Worm (Caenorhabditis elegans) whole organism, L1 larva: ENCODE data around the gene Y55F3AR.2.
A peak's percentile ranks its signal among the peaks of the same experiment; 100 is the strongest.

Experiments used
- C16A3.4 ChIP-seq: fragments of 150-350 bp; optimal IDR thresholded peaks from 2 replicates; lab custom pipeline; 2014; ENCODE audit warnings: missing biosample characterization, missing genetic modification characterization
- C34B4.2 ChIP-seq: sonication (generic microtip); optimal IDR thresholded peaks from 2 replicates; lab custom pipeline; 2017; ENCODE audit warnings: mild to moderate bottlenecking, missing genetic modification characterization, missing compliant biosample characterization
- F16B12.6 ChIP-seq: fragments of 150-350 bp; optimal IDR thresholded peaks from 2 replicates; lab custom pipeline; 2014; ENCODE audit warnings: missing biosample characterization, missing genetic modification characterization
- alr-1 ChIP-seq: fragments of 200-800 bp; sonication (Bioruptor generic); optimal IDR thresholded peaks from 2 replicates; lab custom pipeline; 2018; ENCODE audit warnings: borderline replicate concordance, mild to moderate bottlenecking, missing genetic modification characterization, missing compliant biosample characterization
- aly-2 ChIP-seq: fragments of 150-350 bp; optimal IDR thresholded peaks from 2 replicates; lab custom pipeline; 2014; ENCODE audit warnings: missing biosample characterization, missing genetic modification characterization
- blmp-1 ChIP-seq: fragments of 150-350 bp; optimal IDR thresholded peaks from 2 replicates; lab custom pipeline; 2014; ENCODE audit warnings: missing biosample characterization, missing genetic modification characterization
- ceh-63 ChIP-seq: fragments of 200-800 bp; sonication (Bioruptor generic); optimal IDR thresholded peaks from 2 replicates; lab custom pipeline; 2018; ENCODE audit warnings: mild to moderate bottlenecking, missing genetic modification characterization, missing compliant biosample characterization
- ceh-8 ChIP-seq: fragments of 200-800 bp; sonication (Bioruptor generic); optimal IDR thresholded peaks from 2 replicates; lab custom pipeline; 2018; ENCODE audit warnings: mild to moderate bottlenecking, missing genetic modification characterization, moderate library complexity, missing compliant biosample characterization
- ceh-82 ChIP-seq, 3 experiments: fragments of 150-350 bp in 1 of 3; sonication (generic microtip) in 2 of 3; optimal IDR thresholded peaks; 2 replicates each; lab custom pipeline; 2014 to 2017; ENCODE audit warnings: missing biosample characterization in 3 of 3, missing genetic modification characterization in 3 of 3
- dsc-1 ChIP-seq: sonication (generic microtip); optimal IDR thresholded peaks from 2 replicates; lab custom pipeline; 2016; ENCODE audit warnings: mild to moderate bottlenecking, missing genetic modification characterization, missing compliant biosample characterization
- efl-1 ChIP-seq, 4 experiments: fragments of 150-350 bp; optimal IDR thresholded peaks in 3 of 4; peaks in 1 of 4; 1 replicate in 1 of 4; 2 replicates in 3 of 4; lab custom pipeline; 2014; ENCODE audit warnings: missing biosample characterization in 2 of 4, missing genetic modification characterization in 2 of 4, missing genetic modification reagents in 2 of 4
- efl-3 ChIP-seq: fragments of 200-800 bp; sonication (Bioruptor generic); optimal IDR thresholded peaks from 2 replicates; lab custom pipeline; 2018; ENCODE audit warnings: mild to moderate bottlenecking, missing genetic modification characterization, missing compliant biosample characterization
- egl-13 ChIP-seq: sonication (generic microtip); optimal IDR thresholded peaks from 2 replicates; lab custom pipeline; 2016; ENCODE audit warnings: missing genotype, missing genetic modification reagents, missing genetic modification characterization, missing compliant biosample characterization
- egl-27 ChIP-seq, 2 experiments: fragments of 150-350 bp in 1 of 2; sonication (generic microtip); optimal IDR thresholded peaks; 3 replicates each; lab custom pipeline; 2017 to 2018; ENCODE audit warnings: missing biosample characterization in 2 of 2, missing genetic modification characterization in 2 of 2, missing genetic modification reagents in 2 of 2
- elt-2 ChIP-seq: sonication (generic microtip); optimal IDR thresholded peaks from 2 replicates; lab custom pipeline; 2016; ENCODE audit warnings: missing genetic modification characterization, mild to moderate bottlenecking, inconsistent platforms, missing compliant biosample characterization, missing genetic modification reagents
- ets-5 ChIP-seq: fragments of 200-800 bp; sonication (Bioruptor generic); IDR thresholded peaks from 2 replicates; pipeline ENCODE4 v1.3.6; 2022; ENCODE audit warnings: missing genetic modification characterization, missing compliant biosample characterization
- fkh-10 ChIP-seq: sonication (generic microtip); optimal IDR thresholded peaks from 2 replicates; lab custom pipeline; 2017; ENCODE audit warnings: missing biosample characterization, missing genetic modification reagents, missing genetic modification characterization
- fos-1 ChIP-seq: fragments of 150-350 bp; optimal IDR thresholded peaks from 2 replicates; lab custom pipeline; 2014; ENCODE audit warnings: missing biosample characterization, missing genetic modification characterization
- grh-1 ChIP-seq: fragments of 200-800 bp; sonication (Bioruptor generic); IDR thresholded peaks from 2 replicates; pipeline ENCODE4 v1.3.6; 2022; ENCODE audit warnings: missing genetic modification reagents, missing genetic modification characterization, missing compliant biosample characterization
- hlh-4 ChIP-seq: sonication (generic microtip); optimal IDR thresholded peaks from 2 replicates; lab custom pipeline; 2016; ENCODE audit warnings: mild to moderate bottlenecking, missing genetic modification characterization, missing compliant biosample characterization
- jun-1 ChIP-seq: fragments of 150-350 bp; optimal IDR thresholded peaks from 2 replicates; lab custom pipeline; 2014; ENCODE audit warnings: missing biosample characterization, missing genetic modification reagents, missing genetic modification characterization
- lin-13 ChIP-seq: fragments of 150-350 bp; optimal IDR thresholded peaks from 2 replicates; lab custom pipeline; 2014; ENCODE audit warnings: missing biosample characterization, missing genetic modification reagents, missing genetic modification characterization
- lin-14 ChIP-seq: fragments of 200-800 bp; sonication (Bioruptor generic); optimal IDR thresholded peaks from 2 replicates; lab custom pipeline; 2018; ENCODE audit warnings: mild to moderate bottlenecking, missing genetic modification characterization, moderate library complexity, missing compliant biosample characterization
- lin-35 ChIP-seq, 2 experiments: fragments of 150-350 bp; optimal IDR thresholded peaks; 2 replicates each; lab custom pipeline; 2014; ENCODE audit warnings: missing biosample characterization in 2 of 2, missing genetic modification characterization in 2 of 2, missing genetic modification reagents in 2 of 2
- lin-39 ChIP-seq: fragments of 150-350 bp; optimal IDR thresholded peaks from 2 replicates; lab custom pipeline; 2014; ENCODE audit warnings: missing biosample characterization, missing genetic modification reagents, missing genetic modification characterization
- lir-3 ChIP-seq: sonication (generic microtip); optimal IDR thresholded peaks from 2 replicates; lab custom pipeline; 2016; ENCODE audit warnings: mild to moderate bottlenecking, missing genetic modification characterization, moderate library complexity, missing compliant biosample characterization; ENCODE audit not compliant: poor library complexity
- lsy-2 ChIP-seq, 2 experiments: fragments of 150-350 bp; optimal IDR thresholded peaks; 2 replicates each; lab custom pipeline; 2014; ENCODE audit warnings: missing biosample characterization in 2 of 2, missing genetic modification characterization in 2 of 2
- mdl-1 ChIP-seq, 2 experiments: fragments of 150-350 bp; optimal IDR thresholded peaks; 2 replicates each; lab custom pipeline; 2014 to 2017; ENCODE audit warnings: missing biosample characterization in 2 of 2, missing genetic modification characterization in 2 of 2, inconsistent platforms in 1 of 2
- mef-2 ChIP-seq: fragments of 150-350 bp; optimal IDR thresholded peaks from 2 replicates; lab custom pipeline; 2014; ENCODE audit warnings: missing biosample characterization, missing genetic modification characterization
- nhr-20 ChIP-seq: sonication (generic microtip); optimal IDR thresholded peaks from 2 replicates; lab custom pipeline; 2016; ENCODE audit warnings: mild to moderate bottlenecking, missing genetic modification characterization, missing compliant biosample characterization
- nhr-28 ChIP-seq: fragments of 150-350 bp; optimal IDR thresholded peaks from 2 replicates; lab custom pipeline; 2014; ENCODE audit warnings: missing biosample characterization, missing genetic modification characterization
- nhr-71 ChIP-seq: sonication (generic microtip); optimal IDR thresholded peaks from 2 replicates; lab custom pipeline; 2016; ENCODE audit warnings: mild to moderate bottlenecking, missing genetic modification characterization, moderate library complexity, missing compliant biosample characterization
- nhr-77 ChIP-seq: fragments of 150-350 bp; optimal IDR thresholded peaks from 2 replicates; lab custom pipeline; 2014; ENCODE audit warnings: missing biosample characterization, missing genetic modification characterization
- nhr-85 ChIP-seq: sonication (generic microtip); peaks from one replicate; lab custom pipeline; 2016; ENCODE audit warnings: missing genetic modification characterization, inconsistent platforms, missing compliant biosample characterization
- pag-3 ChIP-seq: sonication (generic microtip); optimal IDR thresholded peaks from 2 replicates; lab custom pipeline; 2017; ENCODE audit warnings: missing genetic modification characterization, mild to moderate bottlenecking, missing compliant biosample characterization, antibody characterized with exemption, borderline replicate concordance; ENCODE audit not compliant: insufficient read depth
- pax-3 ChIP-seq: fragments of 200-800 bp; sonication (Bioruptor generic); optimal IDR thresholded peaks from 2 replicates; lab custom pipeline; 2018; ENCODE audit warnings: mild to moderate bottlenecking, missing genetic modification characterization, moderate library complexity, missing compliant biosample characterization
- pqm-1 ChIP-seq: sonication (generic microtip); optimal IDR thresholded peaks from 3 replicates; lab custom pipeline; 2017; ENCODE audit warnings: missing biosample characterization, missing genetic modification characterization
- rnt-1 ChIP-seq: sonication (generic microtip); optimal IDR thresholded peaks from 2 replicates; lab custom pipeline; 2016; ENCODE audit warnings: mild to moderate bottlenecking, missing genetic modification characterization, moderate library complexity, missing compliant biosample characterization
- skn-1 ChIP-seq: fragments of 150-350 bp; optimal IDR thresholded peaks from 2 replicates; lab custom pipeline; 2014; ENCODE audit warnings: missing biosample characterization, missing genetic modification characterization
- snpc-4 ChIP-seq: fragments of 150-350 bp; optimal IDR thresholded peaks from 2 replicates; lab custom pipeline; 2014; ENCODE audit warnings: missing biosample characterization, missing genetic modification characterization
- snu-23 ChIP-seq: sonication (generic microtip); optimal IDR thresholded peaks from 2 replicates; lab custom pipeline; 2016; ENCODE audit warnings: missing genetic modification characterization, missing compliant biosample characterization
- swsn-7 ChIP-seq: sonication (generic microtip); optimal IDR thresholded peaks from 2 replicates; lab custom pipeline; 2016; ENCODE audit warnings: missing genetic modification characterization, missing compliant biosample characterization
- tbx-2 ChIP-seq: sonication (generic microtip); optimal IDR thresholded peaks from 2 replicates; lab custom pipeline; 2016; ENCODE audit warnings: missing genetic modification characterization, missing compliant biosample characterization
- tlp-1 ChIP-seq: fragments of 150-350 bp; optimal IDR thresholded peaks from 2 replicates; lab custom pipeline; 2014; ENCODE audit warnings: missing biosample characterization, missing genetic modification characterization
- unc-130 ChIP-seq: fragments of 150-350 bp; optimal IDR thresholded peaks from 2 replicates; lab custom pipeline; 2017; ENCODE audit warnings: missing biosample characterization, missing genetic modification characterization, inconsistent platforms
- unc-30 ChIP-seq: sonication (generic microtip); optimal IDR thresholded peaks from 2 replicates; lab custom pipeline; 2017; ENCODE audit warnings: missing biosample characterization, missing genetic modification characterization
- unc-62 ChIP-seq: fragments of 150-350 bp; optimal IDR thresholded peaks from 2 replicates; lab custom pipeline; 2014; ENCODE audit warnings: missing biosample characterization, missing genetic modification reagents, missing genetic modification characterization
- xbp-1 ChIP-seq: sonication (generic microtip); optimal IDR thresholded peaks from 2 replicates; lab custom pipeline; 2016; ENCODE audit warnings: missing genetic modification characterization, missing compliant biosample characterization
- zag-1 ChIP-seq: fragments of 150-350 bp; optimal IDR thresholded peaks from 2 replicates; lab custom pipeline; 2014; ENCODE audit warnings: missing biosample characterization, missing genetic modification characterization
- zip-4 ChIP-seq: fragments of 200-800 bp; sonication (Bioruptor generic); optimal IDR thresholded peaks from 2 replicates; lab custom pipeline; 2018; ENCODE audit warnings: mild to moderate bottlenecking, missing genetic modification characterization, moderate library complexity, missing compliant biosample characterization
- ztf-4 ChIP-seq: fragments of 150-350 bp; optimal IDR thresholded peaks from 2 replicates; lab custom pipeline; 2014; ENCODE audit warnings: missing biosample characterization, missing genetic modification characterization

The Y55F3AR.2 gene

DNA sequence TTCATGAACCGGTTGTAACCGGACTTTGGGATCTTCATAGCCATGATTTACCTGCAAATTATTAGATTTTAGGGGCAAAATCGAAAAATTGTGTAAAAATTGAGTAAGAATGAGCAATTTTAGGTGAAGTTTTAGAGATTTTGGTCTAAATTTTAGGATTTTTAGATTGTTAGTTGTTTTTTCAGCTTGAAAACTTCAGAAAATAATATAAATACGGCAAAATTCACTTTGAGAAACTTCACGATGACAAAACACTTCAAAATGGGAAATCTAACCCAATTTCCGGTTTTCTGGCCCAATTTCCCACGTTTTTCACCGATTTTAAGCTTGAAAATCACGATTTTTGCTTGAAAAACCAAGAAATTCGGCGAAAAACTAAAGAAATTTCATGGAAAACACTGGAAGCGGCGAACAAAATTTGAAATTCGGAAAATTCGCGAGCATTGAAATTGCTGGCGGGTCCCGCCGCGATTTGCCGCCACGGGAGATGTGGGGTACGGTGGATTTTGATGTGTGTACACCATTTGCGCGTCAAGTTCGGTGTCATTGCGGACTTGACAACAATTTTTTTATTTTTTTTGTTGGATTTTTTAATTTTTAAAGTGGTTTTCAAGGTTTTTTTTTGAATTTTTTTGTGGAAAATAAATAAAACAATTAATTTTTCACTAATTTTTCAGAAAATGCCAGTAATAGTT is at the start of gene Y55F3AR.2, which contains the start of gene cct-8:
TSS of gene Y55F3AR.2 (plus strand) at position 672 of the 695 bp plus-strand sequence.
TSS of gene cct-8 (minus strand) at position 51 of the 695 bp plus-strand sequence.
- TF ChIP-seq fos-1 (tag; lab: Kevin White, UChicago) (peak; percentile 93), zag-1 (tag; lab: Kevin White, UChicago) (peak; percentile 62), grh-1 (GFP tag; lab: Robert Waterston, UW) (peak; percentile 99), F16B12.6 (tag; lab: Kevin White, UChicago) (peak; percentile 100), blmp-1 (tag; lab: Kevin White, UChicago) (peak; percentile 66), elt-2 (tag; lab: Kevin White, UChicago) (peak; percentile 93), lsy-2 (tag; optimal IDR thresholded peaks at IDR 0.05; lab: Kevin White, UChicago) (peak; percentile 100), hlh-4 (tag; lab: Kevin White, UChicago) (no peak), unc-62 (peak; percentile 20), snpc-4 (tag; lab: Kevin White, UChicago) (peak; percentile 90), nhr-20 (tag; lab: Kevin White, UChicago) (peak; percentile 97), dsc-1 (tag; lab: Kevin White, UChicago) (peak; percentile 99), C34B4.2 (tag; lab: Kevin White, UChicago) (peak; percentile 97), swsn-7 (tag; lab: Kevin White, UChicago) (peak; percentile 99), pqm-1 (tag; lab: Kevin White, UChicago) (no peak), snu-23 (GFP tag; lab: Kevin White, UChicago) (peak; percentile 99), pag-3 (tag; lab: Kevin White, UChicago) (no peak), lin-39 (peak; percentile 98), lin-13 (GFP tag; lab: Kevin White, UChicago) (peak; percentile 96), unc-130 (tag; lab: Kevin White, UChicago) (peak; percentile 92), efl-3 (GFP tag; lab: Kevin White, UChicago) (peak; percentile 89), pax-3 (tag; lab: Kevin White, UChicago) (peak; percentile 98), alr-1 (tag; lab: Kevin White, UChicago) (no peak), xbp-1 (peak; percentile 97), lin-35 (GFP tag; optimal IDR thresholded peaks at IDR 0.05; lab: Kevin White, UChicago) (peak; percentile 89 to 93), rnt-1 (tag; lab: Kevin White, UChicago) (peak; percentile 97), nhr-28 (tag; lab: Kevin White, UChicago) (peak; percentile 23), aly-2 (tag; lab: Kevin White, UChicago) (peak; percentile 97), nhr-77 (tag; lab: Kevin White, UChicago) (peak; percentile 91), egl-27 (tag; optimal IDR thresholded peaks at IDR 0.05; lab: Kevin White, UChicago) (peak in 1 of 2 experiments; percentile 22), zip-4 (peak; percentile 97), tlp-1 (no peak), nhr-71 (tag; lab: Kevin White, UChicago) (peak; percentile 98), ztf-4 (peak; percentile 94), fkh-10 (GFP tag; lab: Kevin White, UChicago) (peak; percentile 93), lin-14 (GFP tag; lab: Kevin White, UChicago) (peak; percentile 97), C16A3.4 (peak; percentile 96), lir-3 (tag; lab: Kevin White, UChicago) (no peak), mdl-1 (tag; optimal IDR thresholded peaks at IDR 0.05; lab: Kevin White, UChicago) (peak in 1 of 2 experiments; percentile 87), nhr-85 (tag; lab: Kevin White, UChicago) (peak; percentile 98), mef-2 (tag; lab: Kevin White, UChicago) (peak; percentile 91), egl-13 (peak; percentile 96), ceh-63 (GFP tag; lab: Kevin White, UChicago) (peak; percentile 78), jun-1 (tag; lab: Kevin White, UChicago) (peak; percentile 98), skn-1 (tag; lab: Kevin White, UChicago) (peak; percentile 93), ceh-82 (tag; optimal IDR thresholded peaks at IDR 0.05; lab: Kevin White, UChicago) (peak; percentile 95 to 99 (median 99)), unc-30 (tag; lab: Kevin White, UChicago) (peak; percentile 70), ets-5 (GFP tag; lab: Robert Waterston, UW) (no peak), ceh-8 (GFP tag; lab: Kevin White, UChicago) (peak; percentile 98), efl-1 (optimal IDR thresholded peaks at IDR 0.05; lab: Kevin White, UChicago) (peak; percentile 96 to 97), efl-1 (GFP tag; optimal IDR thresholded peaks at IDR 0.05 in 1 of 2; lab: Kevin White, UChicago) (peak; percentile 88 to 99), tbx-2 (tag; lab: Kevin White, UChicago) (peak; percentile 98)
